Fruit fly (Drosophila melanogaster): ENCODE results near the gene Ptp61F.

Gene Ptp61F

DNA sequence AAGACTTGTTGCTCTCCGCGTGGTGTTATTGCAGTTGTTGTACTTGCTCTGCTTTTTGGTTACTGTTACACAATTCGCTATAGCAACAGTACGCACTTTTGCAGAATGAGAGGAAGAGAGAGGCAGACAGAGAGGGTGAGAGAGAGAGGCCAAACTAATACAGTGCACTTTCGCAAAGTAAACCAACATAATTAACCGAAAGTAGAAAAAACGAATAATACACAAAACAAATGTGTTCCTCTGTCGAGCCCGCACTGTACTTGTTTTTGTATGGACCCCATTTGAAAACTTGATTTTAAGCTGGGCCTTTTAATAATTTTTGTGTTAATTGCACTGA, 139.7 kb downstream of the Ptp61F start (continued):
- TF ChIP-seq CG6808 (GFP tag; optimal IDR thresholded peaks at IDR 0.05) (no peak), Blimp-1 (GFP tag; optimal IDR thresholded peaks at IDR 0.05) (no peak), Smox (GFP tag; optimal IDR thresholded peaks at IDR 0.05) (no peak), Eip75B (GFP tag; optimal IDR thresholded peaks at IDR 0.05) (peak; percentile 46), vri (GFP tag; optimal IDR thresholded peaks at IDR 0.05) (peak; percentile 90), Hr39 (GFP tag; optimal IDR thresholded peaks at IDR 0.05) (peak; percentile 65), CG10669 (GFP tag; optimal IDR thresholded peaks at IDR 0.05) (peak; percentile 16)

DNA sequence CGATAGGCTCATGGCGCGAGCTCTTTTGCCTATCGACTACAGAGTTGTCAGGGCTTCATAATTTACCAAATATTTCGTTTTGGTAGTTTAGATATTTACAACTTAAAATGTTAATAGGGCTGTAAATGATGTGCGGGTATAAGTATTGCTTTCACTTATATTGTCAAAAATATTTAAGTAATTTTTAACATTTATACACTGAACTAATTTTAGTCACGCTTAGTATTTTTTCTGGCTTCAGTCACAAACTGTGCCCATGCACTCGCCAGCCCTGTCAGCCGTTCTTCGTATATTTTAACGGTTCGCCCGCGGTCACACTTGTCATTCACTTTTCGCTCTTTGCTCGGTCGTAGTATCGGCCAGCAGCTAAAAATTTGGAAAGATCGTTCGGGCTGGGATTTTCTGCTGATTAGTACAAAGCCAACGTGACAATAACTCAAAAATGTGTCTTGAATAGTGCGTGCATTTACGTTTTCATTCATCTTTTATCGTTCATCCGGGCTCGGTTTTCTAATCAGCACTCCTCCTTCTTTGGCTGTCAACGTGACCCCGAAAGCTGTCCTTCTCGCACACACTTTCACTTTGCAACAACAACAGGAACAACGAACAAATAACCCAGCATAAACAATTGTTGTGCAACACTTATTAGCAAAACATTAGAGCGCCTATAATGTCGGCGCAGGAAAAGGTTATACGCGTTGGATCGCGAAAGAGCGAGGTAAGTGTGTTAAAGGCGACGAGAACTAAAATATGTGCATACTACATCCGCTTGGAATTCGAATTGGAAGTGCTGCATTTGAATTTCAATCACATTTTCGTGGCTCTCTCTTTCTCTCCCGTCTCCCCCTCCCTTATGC, 140.3 kb downstream of the Ptp61F start, which contains the start of the genes Hmbs and CG2211:
Hmbs (plus strand) TSS at position 319 of the 857 bp plus-strand sequence.
CG2211 (minus strand) TSS at position 789 of the 857 bp plus-strand sequence.
- TF ChIP-seq CG34406 (GFP tag; optimal IDR thresholded peaks at IDR 0.05): no peak
- peak; percentile 80 for TF ChIP-seq topi (GFP tag; optimal IDR thresholded peaks at IDR 0.05)
- peak; percentile 64 for TF ChIP-seq Gug (GFP tag; IDR thresholded peaks at IDR 0.05)
- TF ChIP-seq Hr39 (GFP tag; optimal IDR thresholded peaks at IDR 0.05): peak; percentile 87
- no peak for TF ChIP-seq CG10669 (GFP tag; optimal IDR thresholded peaks at IDR 0.05)
- peak; percentile 15 for TF ChIP-seq CG16779 (tag; optimal IDR thresholded peaks at IDR 0.05)
- peak; percentile 58 for TF ChIP-seq Sox15 (GFP tag; optimal IDR thresholded peaks at IDR 0.05)
- peak; percentile 59 for TF ChIP-seq CG7368 (GFP tag; optimal IDR thresholded peaks at IDR 0.05)
- no peak for TF ChIP-seq pdm3 (GFP tag; optimal IDR thresholded peaks at IDR 0.05)
- peak; percentile 83 for TF ChIP-seq CG3032 (tag; optimal IDR thresholded peaks at IDR 0.05)
- no peak for TF ChIP-seq Hr4 (GFP tag; optimal IDR thresholded peaks at IDR 0.05)
- no peak for TF ChIP-seq Met (GFP tag; optimal IDR thresholded peaks at IDR 0.05)
- TF ChIP-seq CG15336 (GFP tag; IDR thresholded peaks at IDR 0.05): peak; percentile 65
- peak; percentile 48 for TF ChIP-seq CG1621 (tag; optimal IDR thresholded peaks at IDR 0.05)
- peak; percentile 58; the same call in 1 of the 2 replicates for TF ChIP-seq CG11294 (GFP tag; IDR thresholded peaks at IDR 0.05)
- TF ChIP-seq salr (GFP tag; optimal IDR thresholded peaks at IDR 0.05): peak in 1 of 2 experiments; percentile 38
- peak; percentile 81 for TF ChIP-seq Ets96B (tag; optimal IDR thresholded peaks at IDR 0.05)
- peak; percentile 34 for TF ChIP-seq dac (GFP tag; optimal IDR thresholded peaks at IDR 0.05)
- peak; percentile 16 for TF ChIP-seq fd85E (GFP tag; optimal IDR thresholded peaks at IDR 0.05)
- peak; percentile 76 for TF ChIP-seq CG10631 (GFP tag; optimal IDR thresholded peaks at IDR 0.05)
- no peak for TF ChIP-seq Sox102F (GFP tag; optimal IDR thresholded peaks at IDR 0.05)
- no peak for TF ChIP-seq Eip93F (GFP tag; optimal IDR thresholded peaks at IDR 0.05)
- TF ChIP-seq Eip75B (GFP tag; optimal IDR thresholded peaks at IDR 0.05): no peak
- no peak for TF ChIP-seq CG8319 (GFP tag; optimal IDR thresholded peaks at IDR 0.05)
- no peak for TF ChIP-seq CG32006 (GFP tag; optimal IDR thresholded peaks at IDR 0.05)
- TF ChIP-seq OdsH (GFP tag; optimal IDR thresholded peaks at IDR 0.05): no peak
- no peak for TF ChIP-seq CG9139 (GFP tag; optimal IDR thresholded peaks at IDR 0.05)
- peak; percentile 74 for TF ChIP-seq CG6808 (GFP tag; optimal IDR thresholded peaks at IDR 0.05)
- TF ChIP-seq vri (GFP tag; optimal IDR thresholded peaks at IDR 0.05): peak; percentile 20
- TF ChIP-seq spab (GFP tag; optimal IDR thresholded peaks at IDR 0.05): no peak
- peak; percentile 64 for TF ChIP-seq Ets21C (GFP tag; optimal IDR thresholded peaks at IDR 0.05)
- peak; percentile 92 for TF ChIP-seq Eip78C (GFP tag)
- no peak for TF ChIP-seq CG8632 (GFP tag; optimal IDR thresholded peaks at IDR 0.05)
- TF ChIP-seq fkh (GFP tag; optimal IDR thresholded peaks at IDR 0.05): peak; percentile 22
- TF ChIP-seq CG6163 (GFP tag; IDR thresholded peaks at IDR 0.05): peak; percentile 81
- peak; percentile 73 for TF ChIP-seq CG6854 (GFP tag; optimal IDR thresholded peaks at IDR 0.05)
- peak; percentile 83 for TF ChIP-seq CG3919 (GFP tag; optimal IDR thresholded peaks at IDR 0.05)
- peak; percentile 77 for TF ChIP-seq achi (GFP tag; optimal IDR thresholded peaks at IDR 0.05)
- TF ChIP-seq Smox (GFP tag; optimal IDR thresholded peaks at IDR 0.05): no peak
- TF ChIP-seq CG31627 (GFP tag; optimal IDR thresholded peaks at IDR 0.05): peak; percentile 89
- peak; percentile 58 for TF ChIP-seq Lpt (GFP tag; optimal IDR thresholded peaks at IDR 0.05)
- peak; percentile 72 for TF ChIP-seq lz (GFP tag; optimal IDR thresholded peaks at IDR 0.05)
- TF ChIP-seq ss (GFP tag; optimal IDR thresholded peaks at IDR 0.05): no peak
- no peak for TF ChIP-seq acj6 (GFP tag; optimal IDR thresholded peaks at IDR 0.05)
- TF ChIP-seq fd59A (GFP tag; optimal IDR thresholded peaks at IDR 0.05): peak; percentile 37
- TF ChIP-seq CG8119 (GFP tag; IDR thresholded peaks at IDR 0.05): peak; percentile 58; the same call in 2 of the 3 replicates
